Worm (Caenorhabditis elegans) whole organism, young adult: ENCODE results near the gene T05H10.1.

Experiments used
- F22D6.2 ChIP-seq: sonication (generic microtip); optimal IDR thresholded peaks from 2 replicates; lab custom pipeline; 2016; ENCODE audit warnings: mild to moderate bottlenecking, missing genetic modification characterization, missing compliant biosample characterization
- Y67H2A.10 ChIP-seq: fragments of 200-800 bp; sonication (Bioruptor generic); conservative IDR thresholded peaks from 2 replicates; pipeline ENCODE4 v1.3.6; 2022; ENCODE audit warnings: missing genetic modification reagents, missing genetic modification characterization, missing compliant biosample characterization
- Y79H2A.3 ChIP-seq: fragments of 200-800 bp; sonication (Bioruptor generic); conservative IDR thresholded peaks from 2 replicates; pipeline ENCODE4 v1.3.6; 2022; ENCODE audit warnings: missing genetic modification reagents, missing genetic modification characterization, missing compliant biosample characterization
- bed-2 ChIP-seq: fragments of 200-800 bp; sonication (Bioruptor generic); IDR thresholded peaks from 2 replicates; pipeline ENCODE4 v1.3.6; 2022; ENCODE audit warnings: missing genetic modification reagents, missing genetic modification characterization, missing compliant biosample characterization
- egl-44 ChIP-seq: fragments of 200-800 bp; sonication (Bioruptor generic); IDR thresholded peaks from 2 replicates; pipeline ENCODE4 v1.3.6; 2022; ENCODE audit warnings: missing genetic modification reagents, missing genetic modification characterization, missing compliant biosample characterization
- snpc-3.4 ChIP-seq: sonication (generic microtip); optimal IDR thresholded peaks from 2 replicates; lab custom pipeline; 2017; ENCODE audit warnings: missing genetic modification characterization, mild to moderate bottlenecking, missing compliant biosample characterization, antibody characterized with exemption, moderate library complexity, missing genotype, missing genetic modification reagents
- sptf-2 ChIP-seq: fragments of 200-800 bp; sonication (Bioruptor generic); optimal IDR thresholded peaks from 2 replicates; lab custom pipeline; 2018; ENCODE audit warnings: mild to moderate bottlenecking, missing genetic modification characterization, missing compliant biosample characterization
- unc-62 ChIP-seq: fragments of 150-350 bp; optimal IDR thresholded peaks from 2 replicates; lab custom pipeline; 2014; ENCODE audit warnings: missing biosample characterization, missing genetic modification reagents, missing genetic modification characterization
- ztf-18 ChIP-seq: sonication (generic microtip); optimal IDR thresholded peaks from 2 replicates; lab custom pipeline; 2016; ENCODE audit warnings: missing genotype, mild to moderate bottlenecking, missing genetic modification characterization, missing compliant biosample characterization

DNA sequence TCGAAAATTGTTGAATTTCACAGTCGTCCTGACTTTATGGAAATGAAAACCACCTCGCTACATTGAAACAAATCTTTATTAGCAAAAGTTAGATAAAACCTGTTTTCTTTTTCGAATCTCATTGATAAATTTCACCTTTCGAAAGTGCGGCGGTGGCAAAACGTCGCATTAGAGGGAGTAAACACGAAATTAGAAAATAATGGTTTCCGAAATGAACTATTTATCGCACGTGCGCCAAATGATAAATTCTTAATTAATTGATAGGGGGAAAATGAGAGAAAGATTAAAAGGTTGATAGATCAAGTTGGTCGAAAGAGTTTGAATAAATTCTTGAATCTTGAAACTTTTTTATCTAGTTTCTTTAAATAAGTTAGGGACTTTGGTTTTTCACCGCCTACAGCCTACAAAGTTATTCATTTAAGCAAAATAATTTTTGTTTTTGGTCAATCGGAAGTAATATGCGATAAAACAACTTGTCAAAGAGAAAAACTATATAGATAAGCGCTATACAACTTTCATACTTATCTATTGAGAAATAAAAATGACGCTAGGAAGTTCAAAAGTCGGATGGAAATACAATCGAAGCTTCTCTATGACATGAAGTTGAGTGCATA is 28.7 kb downstream of the T05H10.1 start:
- TF ChIP-seq unc-62 (GFP tag; lab: Kevin White, UChicago) (no peak), snpc-3.4 (tag; lab: Kevin White, UChicago) (no peak), Y79H2A.3 (GFP tag; lab: Robert Waterston, UW) (no peak), Y67H2A.10 (GFP tag; lab: Robert Waterston, UW) (no peak), egl-44 (GFP tag; lab: Robert Waterston, UW) (no peak), sptf-2 (no peak), ztf-18 (tag; lab: Kevin White, UChicago) (no peak), F22D6.2 (tag; lab: Kevin White, UChicago) (no peak), bed-2 (no peak)
